Worm (Caenorhabditis elegans) whole organism, L1 larva: ENCODE measurements around the gene Y43F8C.17.

Experiments
- ama-1 ChIP-seq: fragments of 150-350 bp; optimal IDR thresholded peaks from 2 replicates; lab custom pipeline; 2014
- ces-1 ChIP-seq: fragments of 150-350 bp; optimal IDR thresholded peaks from 2 replicates; lab custom pipeline; 2014; ENCODE audit warnings: missing biosample characterization, missing genetic modification reagents, missing genetic modification characterization
- dpl-1 ChIP-seq, 3 experiments: fragments of 150-350 bp in 2 of 3; sonication (generic microtip) in 1 of 3; optimal IDR thresholded peaks; 2 replicates each; lab custom pipeline; 2014 to 2017; ENCODE audit warnings: missing biosample characterization in 3 of 3, missing genetic modification characterization in 3 of 3, missing genetic modification reagents in 3 of 3
- egl-27 ChIP-seq, 2 experiments: fragments of 150-350 bp in 1 of 2; sonication (generic microtip); optimal IDR thresholded peaks; 3 replicates each; lab custom pipeline; 2017 to 2018; ENCODE audit warnings: missing biosample characterization in 2 of 2, missing genetic modification characterization in 2 of 2, missing genetic modification reagents in 2 of 2
- elt-2 ChIP-seq: sonication (generic microtip); optimal IDR thresholded peaks from 2 replicates; lab custom pipeline; 2016; ENCODE audit warnings: missing genetic modification characterization, mild to moderate bottlenecking, inconsistent platforms, missing compliant biosample characterization, missing genetic modification reagents
- elt-3 ChIP-seq, 6 experiments: fragments of 150-350 bp in 1 of 6; sonication (generic microtip); optimal IDR thresholded peaks; 2 replicates each; lab custom pipeline; 2017 to 2018; ENCODE audit warnings: missing biosample characterization in 6 of 6, missing genetic modification characterization in 6 of 6, inconsistent platforms in 1 of 6
- fkh-10 ChIP-seq: sonication (generic microtip); optimal IDR thresholded peaks from 2 replicates; lab custom pipeline; 2017; ENCODE audit warnings: missing biosample characterization, missing genetic modification reagents, missing genetic modification characterization
- grh-1 ChIP-seq: fragments of 200-800 bp; sonication (Bioruptor generic); IDR thresholded peaks from 2 replicates; pipeline ENCODE4 v1.3.6; 2022; ENCODE audit warnings: missing genetic modification reagents, missing genetic modification characterization, missing compliant biosample characterization
- jun-1 ChIP-seq: fragments of 150-350 bp; optimal IDR thresholded peaks from 2 replicates; lab custom pipeline; 2014; ENCODE audit warnings: missing biosample characterization, missing genetic modification reagents, missing genetic modification characterization
- lin-13 ChIP-seq: fragments of 150-350 bp; optimal IDR thresholded peaks from 2 replicates; lab custom pipeline; 2014; ENCODE audit warnings: missing biosample characterization, missing genetic modification reagents, missing genetic modification characterization
- lin-39 ChIP-seq: fragments of 150-350 bp; optimal IDR thresholded peaks from 2 replicates; lab custom pipeline; 2014; ENCODE audit warnings: missing biosample characterization, missing genetic modification reagents, missing genetic modification characterization
- lsy-2 ChIP-seq, 2 experiments: fragments of 150-350 bp; optimal IDR thresholded peaks; 2 replicates each; lab custom pipeline; 2014; ENCODE audit warnings: missing biosample characterization in 2 of 2, missing genetic modification characterization in 2 of 2
- nhr-76 ChIP-seq: sonication (generic microtip); optimal IDR thresholded peaks from 2 replicates; lab custom pipeline; 2017; ENCODE audit warnings: missing biosample characterization, missing genetic modification characterization
- sptf-1 ChIP-seq: fragments of 150-350 bp; optimal IDR thresholded peaks from 2 replicates; lab custom pipeline; 2014; ENCODE audit warnings: missing biosample characterization, missing genetic modification characterization

- TF ChIP-seq fkh-10 (GFP tag; lab: Kevin White, UChicago) (no peak), egl-27 (tag; optimal IDR thresholded peaks at IDR 0.05; lab: Kevin White, UChicago) (no peak), dpl-1 (GFP tag; optimal IDR thresholded peaks at IDR 0.05; lab: Kevin White, UChicago) (no peak), lin-13 (GFP tag; lab: Kevin White, UChicago) (no peak), elt-3 (tag; optimal IDR thresholded peaks at IDR 0.05; lab: Kevin White, UChicago) (no peak), nhr-76 (tag; lab: Kevin White, UChicago) (no peak), lin-39 (no peak), elt-2 (tag; lab: Kevin White, UChicago) (no peak), ces-1 (no peak), sptf-1 (no peak), grh-1 (GFP tag; lab: Robert Waterston, UW) (no peak), lsy-2 (tag; optimal IDR thresholded peaks at IDR 0.05; lab: Kevin White, UChicago) (no peak), jun-1 (tag; lab: Kevin White, UChicago) (no peak), ama-1 (no peak)
Observed at ce11 chrV:19691271-19691886, 24.6 kb upstream of the Y43F8C.17 start.
